Worm (Caenorhabditis elegans) whole organism, mixed stage, embryonic: Measurements from ENCODE around the gene C07D10.5.
"Not testable (repeated sequence)": the region's sequence is repeated elsewhere in the genome, so short reads cannot be mapped to it uniquely, and the experiment has no call there.

Experiments
- M03D4.4 ChIP-seq: sonication (generic microtip); optimal IDR thresholded peaks from 2 replicates; lab custom pipeline; 2017; ENCODE audit warnings: mild to moderate bottlenecking, missing genetic modification characterization, missing compliant biosample characterization
- bed-3 ChIP-seq: fragments of 200-800 bp; sonication (Bioruptor generic); optimal IDR thresholded peaks from 3 replicates; lab custom pipeline; 2018; ENCODE audit warnings: mild to moderate bottlenecking, missing genetic modification characterization, moderate library complexity, missing compliant biosample characterization
- blmp-1 ChIP-seq: fragments of 150-350 bp; optimal IDR thresholded peaks from 2 replicates; lab custom pipeline; 2014; ENCODE audit warnings: missing biosample characterization, missing genetic modification characterization
- ceh-43 ChIP-seq: fragments of 200-800 bp; sonication (Bioruptor generic); optimal IDR thresholded peaks from 2 replicates; lab custom pipeline; 2018; ENCODE audit warnings: mild to moderate bottlenecking, missing genetic modification characterization, moderate library complexity, missing compliant biosample characterization
- ces-1 ChIP-seq: fragments of 150-350 bp; optimal IDR thresholded peaks from 2 replicates; lab custom pipeline; 2014; ENCODE audit warnings: missing biosample characterization, missing genetic modification reagents, missing genetic modification characterization
- cnd-1 ChIP-seq: fragments of 200-800 bp; sonication (Bioruptor generic); optimal IDR thresholded peaks from 2 replicates; lab custom pipeline; 2018; ENCODE audit warnings: mild to moderate bottlenecking, missing genetic modification characterization, missing compliant biosample characterization
- elt-1 ChIP-seq: sonication (generic microtip); optimal IDR thresholded peaks from 2 replicates; lab custom pipeline; 2017; ENCODE audit warnings: missing genetic modification characterization, mild to moderate bottlenecking, missing compliant biosample characterization, antibody characterized with exemption, moderate library complexity, borderline replicate concordance; ENCODE audit not compliant: insufficient read depth
- elt-3 ChIP-seq: fragments of 150-350 bp; optimal IDR thresholded peaks from 2 replicates; lab custom pipeline; 2014; ENCODE audit warnings: missing biosample characterization, missing genetic modification characterization
- flh-1 ChIP-seq: fragments of 200-800 bp; sonication (Bioruptor generic); optimal IDR thresholded peaks from 2 replicates; lab custom pipeline; 2018; ENCODE audit warnings: mild to moderate bottlenecking, missing genetic modification characterization, moderate library complexity, missing compliant biosample characterization
- hlh-1 ChIP-seq: fragments of 150-350 bp; optimal IDR thresholded peaks from 2 replicates; lab custom pipeline; 2014; ENCODE audit warnings: missing biosample characterization, missing genetic modification reagents, missing genetic modification characterization
- lsy-2 ChIP-seq: fragments of 150-350 bp; optimal IDR thresholded peaks from 2 replicates; lab custom pipeline; 2014; ENCODE audit warnings: missing biosample characterization, missing genetic modification characterization
- mab-5 ChIP-seq: fragments of 150-350 bp; optimal IDR thresholded peaks from 2 replicates; lab custom pipeline; 2014; ENCODE audit warnings: missing biosample characterization, missing genetic modification characterization
- mep-1 ChIP-seq: fragments of 150-350 bp; optimal IDR thresholded peaks from 2 replicates; lab custom pipeline; 2017; ENCODE audit warnings: missing biosample characterization, missing genetic modification reagents, missing genetic modification characterization, inconsistent platforms
- mls-2 ChIP-seq: sonication (generic microtip); optimal IDR thresholded peaks from 2 replicates; lab custom pipeline; 2016; ENCODE audit warnings: mild to moderate bottlenecking, missing genetic modification characterization, moderate library complexity, missing compliant biosample characterization
- nhr-2 ChIP-seq: fragments of 150-350 bp; optimal IDR thresholded peaks from 2 replicates; lab custom pipeline; 2014; ENCODE audit warnings: missing biosample characterization, missing genetic modification characterization
- nhr-237 ChIP-seq: fragments of 150-350 bp; optimal IDR thresholded peaks from 2 replicates; lab custom pipeline; 2014; ENCODE audit warnings: missing biosample characterization, missing genetic modification characterization
- nhr-28 ChIP-seq: fragments of 150-350 bp; optimal IDR thresholded peaks from 2 replicates; lab custom pipeline; 2014; ENCODE audit warnings: missing biosample characterization, missing genetic modification characterization
- nhr-76 ChIP-seq: sonication (generic microtip); optimal IDR thresholded peaks from 2 replicates; lab custom pipeline; 2017; ENCODE audit warnings: missing biosample characterization, missing genetic modification characterization
- sem-2 ChIP-seq: fragments of 200-800 bp; sonication (Bioruptor generic); optimal IDR thresholded peaks from 2 replicates; lab custom pipeline; 2018; ENCODE audit warnings: mild to moderate bottlenecking, missing genetic modification characterization, missing compliant biosample characterization
- snpc-4 ChIP-seq: fragments of 150-350 bp; optimal IDR thresholded peaks from 2 replicates; lab custom pipeline; 2014; ENCODE audit warnings: missing biosample characterization, missing genetic modification characterization
- sptf-1 ChIP-seq: sonication (generic microtip); optimal IDR thresholded peaks from 2 replicates; lab custom pipeline; 2017; ENCODE audit warnings: mild to moderate bottlenecking, missing genetic modification characterization, moderate library complexity, missing compliant biosample characterization
- tbx-8 ChIP-seq: fragments of 200-800 bp; sonication (Bioruptor generic); optimal IDR thresholded peaks from 2 replicates; lab custom pipeline; 2018; ENCODE audit warnings: mild to moderate bottlenecking, missing genetic modification characterization, moderate library complexity, missing compliant biosample characterization
- unc-120 ChIP-seq: sonication (generic microtip); optimal IDR thresholded peaks from 2 replicates; lab custom pipeline; 2017; ENCODE audit warnings: missing genetic modification characterization, missing compliant biosample characterization; ENCODE audit not compliant: poor library complexity, severe bottlenecking
- unc-62 ChIP-seq: fragments of 150-350 bp; optimal IDR thresholded peaks from 2 replicates; lab custom pipeline; 2014; ENCODE audit warnings: missing biosample characterization, missing genetic modification reagents, missing genetic modification characterization

The C07D10.5 gene

ce11 chrII:7370195-7370594, 11.2 kb upstream of the C07D10.5 start, which contains the start of gene F43E2.11:
F43E2.11 (minus strand) TSS chrII:7370295.
- TF ChIP-seq elt-1 (tag; lab: Kevin White, UChicago); tbx-8; ceh-43 (GFP tag; lab: Kevin White, UChicago): not testable (repeated sequence)

ce11 chrII:7374143-7374542, 7.2 kb upstream of the C07D10.5 start, which contains the start of the genes mtch-1 and rpb-4:
mtch-1 (minus strand) TSS chrII:7374166.
rpb-4 (plus strand) TSS chrII:7374495.
- TF ChIP-seq elt-3 (tag; lab: Kevin White, UChicago): no peak
- no peak for TF ChIP-seq bed-3
- TF ChIP-seq sem-2: no peak
- peak; percentile 58 for TF ChIP-seq mep-1 (tag; lab: Kevin White, UChicago)
- TF ChIP-seq snpc-4 (tag; lab: Kevin White, UChicago): no peak
- TF ChIP-seq M03D4.4 (tag; lab: Kevin White, UChicago): no peak
- TF ChIP-seq hlh-1 (tag; lab: Kevin White, UChicago): peak; percentile 21
- no peak for TF ChIP-seq nhr-28 (tag; lab: Kevin White, UChicago)
- no peak for TF ChIP-seq blmp-1 (tag; lab: Kevin White, UChicago)
- TF ChIP-seq ces-1 (GFP tag; lab: Kevin White, UChicago): peak; percentile 3
- no peak for TF ChIP-seq tbx-8
- no peak for TF ChIP-seq unc-62
- no peak for TF ChIP-seq nhr-237
- no peak for TF ChIP-seq unc-120 (tag; lab: Kevin White, UChicago)
- TF ChIP-seq lsy-2 (tag; lab: Kevin White, UChicago): peak; percentile 29

ce11 chrII:7374980-7375379, 6.4 kb upstream of the C07D10.5 start, which contains the start of gene F43E2.1:
F43E2.1 (plus strand) TSS chrII:7375280.
- TF ChIP-seq nhr-237: no peak

- TF ChIP-seq sem-2 (no peak), ceh-43 (GFP tag; lab: Kevin White, UChicago) (no peak), unc-62 (no peak), nhr-28 (tag; lab: Kevin White, UChicago) (no peak), elt-1 (tag; lab: Kevin White, UChicago) (no peak), sptf-1 (tag; lab: Kevin White, UChicago) (no peak), mls-2 (tag; lab: Kevin White, UChicago) (no peak), flh-1 (GFP tag; lab: Kevin White, UChicago) (no peak), blmp-1 (tag; lab: Kevin White, UChicago) (no peak), M03D4.4 (tag; lab: Kevin White, UChicago) (no peak), nhr-76 (tag; lab: Kevin White, UChicago) (no peak)
These were observed 2.3 kb upstream of the C07D10.5 start, which contains the start of gene C07D10.6 for ce11 chrII:7379021-7379420. C07D10.6 (plus strand) TSS chrII:7379321.

- TF ChIP-seq nhr-2 (tag; lab: Kevin White, UChicago) (no peak), unc-62 (no peak), cnd-1 (tag; lab: Kevin White, UChicago) (no peak), nhr-28 (tag; lab: Kevin White, UChicago) (no peak), sptf-1 (tag; lab: Kevin White, UChicago) (no peak), tbx-8 (no peak), mab-5 (no peak), ceh-43 (GFP tag; lab: Kevin White, UChicago) (no peak)
These were observed 586 bp downstream of the C07D10.5 start for ce11 chrII:7381947-7382346.

- TF ChIP-seq blmp-1 (tag; lab: Kevin White, UChicago) (no peak), flh-1 (GFP tag; lab: Kevin White, UChicago) (no peak), unc-62 (no peak), bed-3 (no peak), elt-1 (tag; lab: Kevin White, UChicago) (no peak), cnd-1 (tag; lab: Kevin White, UChicago) (no peak), hlh-1 (tag; lab: Kevin White, UChicago) (no peak), elt-3 (tag; lab: Kevin White, UChicago) (no peak), mls-2 (tag; lab: Kevin White, UChicago) (no peak)
These were observed 4.1 kb downstream of the C07D10.5 start, which contains the start of gene sre-3 for ce11 chrII:7385442-7385841. sre-3 (plus strand) TSS chrII:7385742.

ce11 chrII:7390335-7390734, 9.0 kb downstream of the C07D10.5 start:
- TF ChIP-seq lsy-2 (tag; lab: Kevin White, UChicago): no peak
